Worm (Caenorhabditis elegans): ENCODE results near the gene clk-2.

Gene clk-2

DNA sequence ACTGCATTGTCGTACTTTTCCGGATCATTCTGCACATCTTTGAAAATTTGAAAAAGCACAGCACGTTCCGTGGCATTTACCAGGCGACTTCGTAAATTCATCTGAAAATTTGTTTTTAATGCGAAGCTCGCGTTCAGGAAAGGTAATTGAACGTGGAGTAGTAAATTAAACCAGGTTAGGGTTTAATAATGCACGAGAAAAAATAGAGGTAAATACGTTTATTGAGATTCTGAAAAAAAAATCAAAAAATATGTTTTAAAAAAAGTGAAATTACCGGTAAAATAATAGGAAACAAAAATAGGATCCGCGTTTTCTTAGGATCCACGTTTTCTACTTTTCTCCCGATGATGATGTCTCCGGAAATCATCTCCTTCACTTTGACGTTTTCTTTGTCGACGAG is at the start of gene clk-2:
Gene clk-2 (minus strand): TSS at position 101 of the 400 bp plus-strand sequence.
- no peak for TF ChIP-seq scrt-1 (GFP tag; IDR thresholded peaks at IDR 0.05)
- TF ChIP-seq hnd-1 (tag; optimal IDR thresholded peaks at IDR 0.05), result no peak
- TF ChIP-seq ama-1 (optimal IDR thresholded peaks at IDR 0.05), result no peak
- no peak for TF ChIP-seq ceh-36 (tag; optimal IDR thresholded peaks at IDR 0.05)
- TF ChIP-seq pes-1 (GFP tag; IDR thresholded peaks at IDR 0.05), result no peak
- TF ChIP-seq ets-7 (tag; optimal IDR thresholded peaks at IDR 0.05), result no peak
- no peak for TF ChIP-seq ceh-13 (GFP tag; optimal IDR thresholded peaks at IDR 0.05)
- TF ChIP-seq tbx-37 (GFP tag; conservative IDR thresholded peaks at IDR 0.05), result no peak
- TF ChIP-seq tra-4 (tag; optimal IDR thresholded peaks at IDR 0.05), result no peak

DNA sequence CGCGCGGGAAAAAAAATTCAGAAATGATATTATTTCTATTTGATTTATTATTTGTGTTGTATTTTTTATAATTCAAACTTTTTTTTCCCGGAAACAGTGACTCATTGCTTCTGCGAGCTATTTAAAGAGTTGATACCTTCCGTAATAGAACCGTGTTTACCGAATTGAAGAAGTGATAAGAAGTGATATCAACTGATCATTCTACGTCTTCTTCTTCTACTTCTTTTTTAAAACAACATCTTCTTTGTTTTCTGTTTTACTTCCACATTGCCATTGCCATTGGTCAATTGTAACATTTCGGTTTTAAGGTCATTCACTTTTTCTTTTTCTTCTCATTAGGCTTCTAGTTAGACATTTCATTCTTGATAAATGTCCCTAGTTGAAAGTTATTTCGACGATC is 47.8 kb upstream of the clk-2 start, which contains the start of gene ttr-32:
Gene ttr-32 (plus strand): TSS at position 314 of the 400 bp plus-strand sequence.
- TF ChIP-seq pes-1 (GFP tag; IDR thresholded peaks at IDR 0.05) (no peak), scrt-1 (GFP tag; IDR thresholded peaks at IDR 0.05) (no peak), tra-4 (tag; optimal IDR thresholded peaks at IDR 0.05) (no peak), B0310.2 (tag; optimal IDR thresholded peaks at IDR 0.05) (no peak), hmg-4 (GFP tag; optimal IDR thresholded peaks at IDR 0.05) (no peak), ceh-13 (GFP tag; optimal IDR thresholded peaks at IDR 0.05) (no peak), hmbx-1 (tag; optimal IDR thresholded peaks at IDR 0.05) (no peak), hnd-1 (tag; optimal IDR thresholded peaks at IDR 0.05) (no peak), ama-1 (optimal IDR thresholded peaks at IDR 0.05) (no peak), tbx-11 (GFP tag; IDR thresholded peaks at IDR 0.05) (no peak), aly-1 (tag; optimal IDR thresholded peaks at IDR 0.05) (no peak), F13C5.2 (tag; optimal IDR thresholded peaks at IDR 0.05) (no peak), tbx-37 (GFP tag; conservative IDR thresholded peaks at IDR 0.05) (no peak), ets-7 (tag; optimal IDR thresholded peaks at IDR 0.05) (no peak)

DNA sequence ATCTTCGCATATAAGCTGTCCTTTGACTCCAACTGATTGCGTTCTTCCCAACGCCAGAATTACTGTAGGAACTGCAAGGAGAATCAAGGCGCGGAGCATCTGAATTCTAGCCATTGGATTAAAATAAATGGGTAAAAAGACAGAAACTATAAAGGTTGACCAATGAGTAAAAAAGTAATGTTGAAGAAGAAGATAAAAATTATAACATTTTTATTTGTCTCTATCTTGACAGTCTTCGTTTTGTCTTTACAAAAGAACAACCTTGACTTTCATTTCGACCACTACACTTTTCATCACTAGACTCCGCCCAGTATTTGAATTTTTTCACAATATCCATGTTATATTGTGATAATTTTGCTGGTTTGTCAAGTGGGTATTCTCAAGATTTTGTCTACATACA is 46.9 kb upstream of the clk-2 start, which contains the start of gene ttr-8:
Gene ttr-8 (minus strand): TSS at position 101 of the 400 bp plus-strand sequence.
- TF ChIP-seq ceh-13 (GFP tag; optimal IDR thresholded peaks at IDR 0.05) (no peak), hmbx-1 (tag; optimal IDR thresholded peaks at IDR 0.05) (no peak), ceh-36 (tag; optimal IDR thresholded peaks at IDR 0.05) (no peak), ets-7 (tag; optimal IDR thresholded peaks at IDR 0.05) (no peak), B0310.2 (tag; optimal IDR thresholded peaks at IDR 0.05) (no peak), sea-1 (GFP tag; conservative IDR thresholded peaks at IDR 0.05) (no peak), hnd-1 (tag; optimal IDR thresholded peaks at IDR 0.05) (no peak), tbx-37 (GFP tag; conservative IDR thresholded peaks at IDR 0.05) (no peak), pes-1 (GFP tag; IDR thresholded peaks at IDR 0.05) (no peak), F13C5.2 (tag; optimal IDR thresholded peaks at IDR 0.05) (no peak), tra-4 (tag; optimal IDR thresholded peaks at IDR 0.05) (no peak), ama-1 (optimal IDR thresholded peaks at IDR 0.05) (no peak), flt-1 (GFP tag; IDR thresholded peaks at IDR 0.05) (no peak), scrt-1 (GFP tag; IDR thresholded peaks at IDR 0.05) (no peak), aly-1 (tag; optimal IDR thresholded peaks at IDR 0.05) (no peak), tbx-11 (GFP tag; IDR thresholded peaks at IDR 0.05) (no peak), hmg-4 (GFP tag; optimal IDR thresholded peaks at IDR 0.05) (no peak)

DNA sequence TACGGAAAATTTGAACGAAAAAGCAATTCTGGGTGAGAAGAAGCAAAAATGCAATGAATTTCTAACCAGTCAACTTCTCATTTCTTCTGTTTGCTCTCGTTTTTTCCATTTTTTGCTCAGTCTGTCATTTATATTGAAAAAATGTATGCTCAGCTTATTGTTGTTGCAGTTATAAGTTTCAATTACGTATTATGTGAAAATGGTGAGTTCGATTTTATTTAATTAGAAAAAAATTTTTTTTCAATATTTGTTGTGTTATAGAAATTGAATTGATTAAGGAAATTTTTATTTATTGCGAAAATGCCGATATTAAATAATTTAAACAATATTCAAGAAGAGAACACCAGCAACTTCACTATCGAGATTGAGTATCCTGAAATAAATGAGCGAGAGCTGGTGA is 43.5 kb upstream of the clk-2 start, which contains the start of gene lgc-12:
Gene lgc-12 (plus strand): TSS at position 301 of the 400 bp plus-strand sequence.
- TF ChIP-seq B0310.2 (tag; optimal IDR thresholded peaks at IDR 0.05) (no peak), ets-7 (tag; optimal IDR thresholded peaks at IDR 0.05) (no peak), hmbx-1 (tag; optimal IDR thresholded peaks at IDR 0.05) (no peak), tra-4 (tag; optimal IDR thresholded peaks at IDR 0.05) (no peak), flt-1 (GFP tag; IDR thresholded peaks at IDR 0.05) (no peak), hmg-4 (GFP tag; optimal IDR thresholded peaks at IDR 0.05) (no peak), hnd-1 (tag; optimal IDR thresholded peaks at IDR 0.05) (no peak), tbx-11 (GFP tag; IDR thresholded peaks at IDR 0.05) (no peak), ama-1 (optimal IDR thresholded peaks at IDR 0.05) (no peak), ceh-13 (GFP tag; optimal IDR thresholded peaks at IDR 0.05) (no peak), pes-1 (GFP tag; IDR thresholded peaks at IDR 0.05) (no peak), ceh-36 (tag; optimal IDR thresholded peaks at IDR 0.05) (no peak), tbx-37 (GFP tag; conservative IDR thresholded peaks at IDR 0.05) (no peak), scrt-1 (GFP tag; IDR thresholded peaks at IDR 0.05) (no peak), aly-1 (tag; optimal IDR thresholded peaks at IDR 0.05) (no peak), sea-1 (GFP tag; conservative IDR thresholded peaks at IDR 0.05) (no peak), F13C5.2 (tag; optimal IDR thresholded peaks at IDR 0.05) (no peak)

DNA sequence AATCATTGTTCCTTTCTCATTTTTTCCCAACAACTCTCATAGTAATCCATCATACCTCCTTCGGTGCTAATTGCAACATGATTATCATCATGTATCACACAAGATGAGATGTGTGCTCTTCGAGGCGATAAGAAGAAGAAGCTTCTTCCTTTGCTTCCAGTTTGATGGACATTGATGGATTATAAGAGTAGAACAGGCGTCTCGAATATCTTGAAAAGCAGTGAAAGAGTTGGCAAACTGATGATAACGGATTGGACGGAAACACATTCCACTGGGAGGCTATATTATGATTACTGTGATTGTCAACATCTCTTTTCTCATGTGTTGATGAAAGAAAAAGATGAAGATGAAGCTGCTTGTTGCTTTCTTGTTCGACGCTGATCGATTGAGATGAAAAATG is 41.5 kb upstream of the clk-2 start:
- TF ChIP-seq scrt-1 (GFP tag; IDR thresholded peaks at IDR 0.05), result no peak
- no peak for TF ChIP-seq tbx-11 (GFP tag; IDR thresholded peaks at IDR 0.05)
- no peak for TF ChIP-seq ets-7 (tag; optimal IDR thresholded peaks at IDR 0.05)
- no peak for TF ChIP-seq ceh-13 (GFP tag; optimal IDR thresholded peaks at IDR 0.05)

DNA sequence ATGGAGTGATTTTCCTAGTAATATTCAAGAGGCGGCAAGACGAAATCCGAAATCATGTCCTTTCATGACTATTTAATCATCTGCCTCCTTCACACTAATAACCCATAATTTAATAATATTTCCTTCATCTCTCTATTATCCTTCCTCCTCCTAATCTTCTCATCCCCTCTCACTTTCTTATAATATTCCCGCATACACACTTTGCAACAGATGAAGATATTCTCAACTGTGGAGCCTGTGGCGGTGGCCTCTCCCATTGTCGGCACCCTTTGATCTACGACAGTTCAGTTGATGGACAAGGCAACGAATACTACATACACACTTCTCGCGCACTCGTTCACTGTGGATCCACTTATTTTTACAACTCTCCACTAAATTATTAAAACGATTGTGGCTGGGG is 40.3 kb upstream of the clk-2 start:
- no peak for TF ChIP-seq ama-1 (optimal IDR thresholded peaks at IDR 0.05)
- no peak for TF ChIP-seq pes-1 (GFP tag; IDR thresholded peaks at IDR 0.05)
- TF ChIP-seq ceh-13 (GFP tag; optimal IDR thresholded peaks at IDR 0.05), result no peak
- TF ChIP-seq ceh-36 (tag; optimal IDR thresholded peaks at IDR 0.05), result no peak
- no peak for TF ChIP-seq ets-7 (tag; optimal IDR thresholded peaks at IDR 0.05)
- no peak for TF ChIP-seq hmg-4 (GFP tag; optimal IDR thresholded peaks at IDR 0.05)
- no peak for TF ChIP-seq hmbx-1 (tag; optimal IDR thresholded peaks at IDR 0.05)
- no peak for TF ChIP-seq tbx-37 (GFP tag; conservative IDR thresholded peaks at IDR 0.05)
- no peak for TF ChIP-seq sea-1 (GFP tag; conservative IDR thresholded peaks at IDR 0.05)
- no peak for TF ChIP-seq aly-1 (tag; optimal IDR thresholded peaks at IDR 0.05)
- TF ChIP-seq B0310.2 (tag; optimal IDR thresholded peaks at IDR 0.05), result no peak

DNA sequence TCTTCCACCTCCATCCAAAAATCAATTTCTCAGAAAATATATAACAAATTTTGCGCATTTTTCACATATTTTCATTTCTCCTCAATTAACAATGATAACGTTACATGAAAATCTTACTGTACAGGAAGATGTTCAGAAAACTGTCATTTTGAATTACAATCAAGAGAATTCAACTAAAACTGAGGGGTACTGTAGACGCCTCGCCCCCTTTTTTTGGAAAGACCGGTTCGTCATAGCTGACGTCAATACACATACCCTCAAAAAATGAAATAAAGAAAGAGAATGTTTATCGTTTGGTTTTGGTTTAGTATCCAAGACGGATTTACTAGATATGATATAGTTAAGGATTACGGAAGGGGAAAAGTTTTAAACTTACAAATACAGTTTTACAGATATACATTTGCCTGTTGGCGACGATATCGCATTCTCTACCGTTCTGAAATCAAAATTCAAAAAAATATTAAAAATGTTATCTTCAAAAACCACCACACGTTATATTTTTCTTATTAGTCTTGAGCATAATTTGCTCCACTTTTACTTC is 39.7 kb upstream of the clk-2 start:
- TF ChIP-seq F13C5.2 (tag; optimal IDR thresholded peaks at IDR 0.05) (no peak), flt-1 (GFP tag; IDR thresholded peaks at IDR 0.05) (no peak), aly-1 (tag; optimal IDR thresholded peaks at IDR 0.05) (no peak), ceh-13 (GFP tag; optimal IDR thresholded peaks at IDR 0.05) (no peak), ama-1 (optimal IDR thresholded peaks at IDR 0.05) (no peak), tra-4 (tag; optimal IDR thresholded peaks at IDR 0.05) (no peak), tbx-11 (GFP tag; IDR thresholded peaks at IDR 0.05) (no peak), tbx-37 (GFP tag; conservative IDR thresholded peaks at IDR 0.05) (no peak), pes-1 (GFP tag; IDR thresholded peaks at IDR 0.05) (no peak), ets-7 (tag; optimal IDR thresholded peaks at IDR 0.05) (no peak), hmg-4 (GFP tag; optimal IDR thresholded peaks at IDR 0.05) (no peak)

Measured in whole organism, early embryonic.